Fruit fly (Drosophila melanogaster) whole organism, embryonic: ENCODE data around the gene Boh1.

Experiments
- BEAF-32 ChIP-seq: fragments of 200-800 bp; sonication (Bioruptor generic); optimal IDR thresholded peaks from 3 replicates; lab custom pipeline; 2017; ENCODE audit warnings: missing biosample characterization, missing genetic modification characterization, mild to moderate bottlenecking, moderate library complexity, missing genetic modification reagents
- Bdp1 ChIP-seq: fragments of 200-800 bp; sonication (Bioruptor generic); optimal IDR thresholded peaks from 3 replicates; lab custom pipeline; 2016; ENCODE audit warnings: missing biosample characterization, missing genetic modification characterization
- CG12104 ChIP-seq: fragments of 200-800 bp; sonication (Bioruptor generic); optimal IDR thresholded peaks from 3 replicates; lab custom pipeline; 2016; ENCODE audit warnings: missing biosample characterization, missing genetic modification characterization
- CG12769 ChIP-seq: fragments of 200-800 bp; sonication (Bioruptor generic); optimal IDR thresholded peaks from 2 replicates; lab custom pipeline; 2019; ENCODE audit warnings: missing biosample characterization, mild to moderate bottlenecking, missing genetic modification characterization, moderate library complexity
- CG2116 ChIP-seq: fragments of 200-800 bp; sonication (Bioruptor generic); optimal IDR thresholded peaks from 3 replicates; lab custom pipeline; 2018; ENCODE audit warnings: missing biosample characterization, mild to moderate bottlenecking, missing genetic modification characterization
- CG2202 ChIP-seq: fragments of 200-800 bp; sonication (Bioruptor generic); optimal IDR thresholded peaks from 2 replicates; lab custom pipeline; 2018; ENCODE audit warnings: missing biosample characterization, mild to moderate bottlenecking, missing genetic modification characterization
- CG34376 ChIP-seq: fragments of 200-800 bp; sonication (Bioruptor generic); optimal IDR thresholded peaks from 2 replicates; lab custom pipeline; 2018; ENCODE audit warnings: missing biosample characterization, mild to moderate bottlenecking, missing genetic modification characterization
- CG4730 ChIP-seq: fragments of 200-800 bp; sonication (Bioruptor generic); IDR thresholded peaks from 2 replicates; pipeline ENCODE4 v1.3.6; 2022; ENCODE audit warnings: missing biosample characterization, missing genetic modification characterization
- CG7271 ChIP-seq: fragments of 200-800 bp; sonication (Bioruptor generic); optimal IDR thresholded peaks from 2 replicates; lab custom pipeline; 2018; ENCODE audit warnings: missing biosample characterization, mild to moderate bottlenecking, missing genetic modification characterization, moderate library complexity
- CG7786 ChIP-seq: fragments of 200-800 bp; sonication (Bioruptor generic); optimal IDR thresholded peaks from 2 replicates; lab custom pipeline; 2016; ENCODE audit warnings: missing biosample characterization, missing genetic modification characterization
- Dll ChIP-seq: fragments of 200-800 bp; sonication (Bioruptor generic); IDR thresholded peaks from 4 replicates; pipeline ENCODE4 v1.3.6; 2022; ENCODE audit warnings: missing biosample characterization, missing genetic modification characterization; ENCODE audit not compliant: partially characterized antibody
- Dp ChIP-seq: fragments of 200-800 bp; sonication (Bioruptor generic); optimal IDR thresholded peaks from 2 replicates; lab custom pipeline; 2018; ENCODE audit warnings: missing biosample characterization, mild to moderate bottlenecking, missing genetic modification characterization, moderate library complexity
- Dref ChIP-seq: fragments of 200-800 bp; sonication (Bioruptor generic); IDR thresholded peaks from 2 replicates; pipeline ENCODE4 v1.3.6; 2022; ENCODE audit warnings: missing biosample characterization, missing genetic modification characterization
- MBD-R2 ChIP-seq: fragments of 200-800 bp; sonication (Bioruptor generic); IDR thresholded peaks from 2 replicates; pipeline ENCODE4 v1.3.6; 2022; ENCODE audit warnings: missing biosample characterization, missing genetic modification characterization
- Med ChIP-seq: fragments of 200-800 bp; sonication (Bioruptor generic); peaks from one replicate; lab custom pipeline; 2016; ENCODE audit warnings: missing biosample characterization, missing genetic modification characterization, mild to moderate bottlenecking, inconsistent platforms, moderate library complexity
- Myb ChIP-seq: fragments of 200-800 bp; sonication (Bioruptor generic); optimal IDR thresholded peaks from 2 replicates; lab custom pipeline; 2016; ENCODE audit warnings: missing biosample characterization, missing genetic modification characterization
- Neu2 ChIP-seq: fragments of 200-800 bp; sonication (Bioruptor generic); optimal IDR thresholded peaks from 3 replicates; lab custom pipeline; 2016; ENCODE audit warnings: missing biosample characterization, missing genetic modification characterization, borderline replicate concordance
- Pdp1 ChIP-seq, 2 experiments: fragments of 200-800 bp; sonication (Bioruptor generic); optimal IDR thresholded peaks; 3 replicates each; lab custom pipeline; 2016; ENCODE audit warnings: missing biosample characterization in 2 of 2, missing genetic modification characterization in 2 of 2, mild to moderate bottlenecking in 1 of 2, moderate library complexity in 1 of 2
- Sry-δ ChIP-seq: fragments of 200-800 bp; sonication (Bioruptor generic); optimal IDR thresholded peaks from 2 replicates; lab custom pipeline; 2016; ENCODE audit warnings: missing biosample characterization, missing genetic modification characterization
- ac ChIP-seq: fragments of 200-800 bp; sonication (Bioruptor generic); optimal IDR thresholded peaks from 3 replicates; lab custom pipeline; 2017; ENCODE audit warnings: missing biosample characterization, mild to moderate bottlenecking, missing genetic modification characterization
- amos ChIP-seq: fragments of 200-800 bp; sonication (Bioruptor generic); IDR thresholded peaks from 2 replicates; pipeline ENCODE4 v1.3.6; 2022; ENCODE audit warnings: missing biosample characterization, missing genetic modification characterization; ENCODE audit not compliant: partially characterized antibody
- chinmo ChIP-seq: fragments of 200-800 bp; sonication (Bioruptor generic); IDR thresholded peaks from 4 replicates; pipeline ENCODE4 v1.3.6; 2022; ENCODE audit warnings: missing biosample characterization, missing genetic modification characterization; ENCODE audit not compliant: partially characterized antibody
- ci ChIP-seq: fragments of 200-800 bp; sonication (Bioruptor generic); IDR thresholded peaks from 3 replicates; pipeline ENCODE4 v1.3.6; 2022; ENCODE audit warnings: missing biosample characterization, missing genetic modification characterization
- en ChIP-seq: fragments of 200-800 bp; sonication (Bioruptor generic); optimal IDR thresholded peaks from 2 replicates; lab custom pipeline; 2016; ENCODE audit warnings: missing biosample characterization, missing genetic modification characterization
- ewg ChIP-seq: fragments of 200-800 bp; sonication (Bioruptor generic); optimal IDR thresholded peaks from 3 replicates; lab custom pipeline; 2017; ENCODE audit warnings: mild to moderate bottlenecking, missing biosample characterization, missing genetic modification reagents, missing genetic modification characterization
- exex ChIP-seq: fragments of 200-800 bp; sonication (Bioruptor generic); optimal IDR thresholded peaks from 4 replicates; lab custom pipeline; 2018; ENCODE audit warnings: missing biosample characterization, mild to moderate bottlenecking, missing genetic modification characterization, moderate library complexity
- ftz-f1 ChIP-seq: fragments of 200-800 bp; sonication (Bioruptor generic); optimal IDR thresholded peaks from 2 replicates; lab custom pipeline; 2016; ENCODE audit warnings: missing biosample characterization, missing genetic modification characterization
- grn ChIP-seq: fragments of 200-800 bp; sonication (Bioruptor generic); optimal IDR thresholded peaks from 3 replicates; lab custom pipeline; 2017; ENCODE audit warnings: missing biosample characterization, missing genetic modification characterization
- mirr ChIP-seq: fragments of 200-800 bp; sonication (Bioruptor generic); optimal IDR thresholded peaks from 3 replicates; lab custom pipeline; 2018; ENCODE audit warnings: missing biosample characterization, mild to moderate bottlenecking, missing genetic modification characterization
- prd ChIP-seq, 3 experiments: fragments of >200 bp in 2 of 3; fragments of 200-800 bp in 1 of 3; sonication (Bioruptor generic) in 1 of 3; optimal IDR thresholded peaks in 2 of 3; IDR thresholded peaks in 1 of 3; 2 replicates in 2 of 3; 3 replicates in 1 of 3; pipeline versions ENCODE4 v1.3.6 to Lab custom; 2017 to 2022; ENCODE audit warnings: missing biosample characterization in 1 of 3, missing genetic modification characterization in 1 of 3
- pros ChIP-seq: fragments of 200-800 bp; sonication (Bioruptor generic); optimal IDR thresholded peaks from 3 replicates; lab custom pipeline; 2019; ENCODE audit warnings: missing biosample characterization, mild to moderate bottlenecking, missing genetic modification characterization, moderate library complexity
- pzg ChIP-seq: fragments of 200-800 bp; sonication (Bioruptor generic); optimal IDR thresholded peaks from 3 replicates; lab custom pipeline; 2018; ENCODE audit warnings: missing biosample characterization, mild to moderate bottlenecking, missing genetic modification characterization, moderate library complexity
- sens ChIP-seq: fragments of 200-800 bp; sonication (Bioruptor generic); peaks from one replicate; lab custom pipeline; 2016; ENCODE audit warnings: missing biosample characterization, missing genetic modification characterization
- stwl ChIP-seq: fragments of 200-800 bp; sonication (Bioruptor generic); optimal IDR thresholded peaks from 3 replicates; lab custom pipeline; 2018; ENCODE audit warnings: missing biosample characterization, mild to moderate bottlenecking, missing genetic modification characterization, moderate library complexity
- sug ChIP-seq: fragments of 200-800 bp; optimal IDR thresholded peaks from 2 replicates; lab custom pipeline; 2019; ENCODE audit warnings: missing biosample characterization, mild to moderate bottlenecking, missing genetic modification characterization, moderate library complexity
- tll ChIP-seq, 2 experiments: fragments of 200-800 bp in 1 of 2; fragments of >200 bp in 1 of 2; sonication (Bioruptor generic) in 1 of 2; optimal IDR thresholded peaks; 2 replicates each; lab custom pipeline; 2017 to 2019; ENCODE audit warnings: missing biosample characterization in 2 of 2, missing genetic modification characterization in 2 of 2, mild to moderate bottlenecking in 1 of 2, moderate library complexity in 1 of 2
- trem ChIP-seq: fragments of 200-800 bp; optimal IDR thresholded peaks from 3 replicates; lab custom pipeline; 2019; ENCODE audit warnings: missing biosample characterization, mild to moderate bottlenecking, missing genetic modification characterization, moderate library complexity
- twi ChIP-seq: fragments of 200-800 bp; optimal IDR thresholded peaks from 2 replicates; lab custom pipeline; 2019; ENCODE audit warnings: missing biosample characterization, mild to moderate bottlenecking, missing genetic modification characterization, moderate library complexity
- unc-4 ChIP-seq: fragments of 200-800 bp; sonication (Bioruptor generic); IDR thresholded peaks from 2 replicates; pipeline ENCODE4 v1.3.6; 2022; ENCODE audit warnings: missing biosample characterization, missing genetic modification characterization; ENCODE audit not compliant: partially characterized antibody
- zen ChIP-seq: fragments of 200-800 bp; sonication (Bioruptor generic); optimal IDR thresholded peaks from 3 replicates; lab custom pipeline; 2018; ENCODE audit warnings: missing biosample characterization, mild to moderate bottlenecking, missing genetic modification characterization, moderate library complexity

Boh1 gene

dm6 chr3R:27937752-27938694 lies 18.8 kb upstream of the Boh1 start, which contains the start of the genes NSD and BOD1 (continued):
- no peak for TF ChIP-seq CG2202
- TF ChIP-seq ftz-f1 (GFP tag; lab: Kevin White, UChicago): no peak
- peak; percentile 88 for TF ChIP-seq MBD-R2
- TF ChIP-seq tll (GFP tag; optimal IDR thresholded peaks at IDR 0.05; lab: Kevin White, UChicago): no peak
- no peak for TF ChIP-seq prd (optimal IDR thresholded peaks at IDR 0.05; lab: Kevin White, UChicago)
- peak; percentile 78 for TF ChIP-seq prd (GFP tag; IDR thresholded peaks at IDR 0.05; lab: Robert Waterston, UW)
- TF ChIP-seq Dll (GFP tag; lab: Robert Waterston, UW): peak; percentile 76
- 0 out of 2 replicates have a peak, but pooled peaks have one; percentile 23 for TF ChIP-seq CG4730
- TF ChIP-seq CG7786 (GFP tag; lab: Kevin White, UChicago): no peak
- no peak for TF ChIP-seq grn (GFP tag; lab: Kevin White, UChicago)
- TF ChIP-seq, all 482 proteins: peak for 250

- peak; percentile 98 for TF ChIP-seq zen (tag; lab: Kevin White, UChicago)
- TF ChIP-seq tll (GFP tag; optimal IDR thresholded peaks at IDR 0.05; lab: Kevin White, UChicago): peak in 1 of 2 experiments; percentile 52
- TF ChIP-seq en (GFP tag; lab: Kevin White, UChicago): no peak
- peak; percentile 44 for TF ChIP-seq twi (tag; lab: Kevin White, UChicago)
- TF ChIP-seq Neu2: peak; percentile 31
These were observed 12.2 kb upstream of the Boh1 start for dm6 chr3R:27931461-27931860.

- TF ChIP-seq CG12104 (no peak), Myb (GFP tag; lab: Kevin White, UChicago) (peak; percentile 29), Dref (GFP tag; lab: Robert Waterston, UW) (peak; percentile 59), pzg (GFP tag; lab: Kevin White, UChicago) (peak; percentile 20), pros (GFP tag; lab: Kevin White, UChicago) (no peak), stwl (tag; lab: Kevin White, UChicago) (peak; percentile 54), Sry-δ (GFP tag; lab: Kevin White, UChicago) (peak; percentile 12), exex (tag; lab: Kevin White, UChicago) (peak; percentile 91), ac (GFP tag; lab: Kevin White, UChicago) (no peak), ewg (GFP tag; lab: Kevin White, UChicago) (peak; percentile 29), sug (tag; lab: Kevin White, UChicago) (peak; percentile 94), CG2116 (GFP tag; lab: Kevin White, UChicago) (peak; percentile 59), Med (peak; percentile 36), trem (tag; lab: Kevin White, UChicago) (peak; percentile 52), grn (GFP tag; lab: Kevin White, UChicago) (peak; percentile 65), Dp (GFP tag; lab: Kevin White, UChicago) (peak; percentile 53), unc-4 (GFP tag; lab: Robert Waterston, UW) (0 out of 2 replicates have a peak, but pooled peaks have one; percentile 16), CG34376 (GFP tag; lab: Kevin White, UChicago) (peak; percentile 63), CG7271 (tag; lab: Kevin White, UChicago) (no peak), amos (GFP tag; lab: Robert Waterston, UW) (0 out of 2 replicates have a peak, but pooled peaks have one; percentile 9), BEAF-32 (peak; percentile 34), sens (GFP tag; lab: Kevin White, UChicago) (peak; percentile 56), mirr (GFP tag; lab: Kevin White, UChicago) (peak; percentile 33), Pdp1 (GFP tag; optimal IDR thresholded peaks at IDR 0.05; lab: Kevin White, UChicago) (peak in 1 of 2 experiments; percentile 75), ci (peak; percentile 47; the same call in 1 of the 3 replicates), chinmo (GFP tag; lab: Robert Waterston, UW) (0 out of 4 replicates have a peak, but pooled peaks have one; percentile 47), CG12769 (no peak), Bdp1 (GFP tag; lab: Kevin White, UChicago) (no peak)
These were observed 10.0 kb upstream of the Boh1 start for dm6 chr3R:27928984-27929924.
